Fruit fly (Drosophila melanogaster): ENCODE data around the gene CHOp24.
A peak's percentile ranks its signal among the peaks of the same experiment; 100 is the strongest.

The CHOp24 gene

DNA sequence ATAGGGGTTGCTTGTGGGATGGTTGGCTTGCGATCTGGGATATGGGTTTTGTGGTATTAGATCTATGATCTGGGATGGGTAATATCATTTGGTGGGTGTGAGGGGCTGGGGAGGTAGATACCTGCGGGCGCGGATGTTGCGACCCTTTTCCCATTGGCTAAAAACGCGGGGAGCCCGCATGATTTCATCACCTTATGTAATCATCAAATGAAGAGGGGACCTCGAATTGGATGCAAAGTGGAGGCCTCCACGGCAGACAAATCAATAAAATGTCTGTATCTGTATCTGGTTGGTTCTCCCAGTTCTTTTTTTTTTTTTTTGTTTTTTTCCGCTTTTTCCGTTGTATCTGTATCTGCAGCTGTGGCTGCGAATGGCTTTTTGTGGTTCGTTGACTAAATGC lies 48.3 kb downstream of the CHOp24 start:
- TF ChIP-seq CG11617 (GFP tag; optimal IDR thresholded peaks at IDR 0.05): no peak
- TF ChIP-seq Clk (GFP tag; optimal IDR thresholded peaks at IDR 0.05): no peak
- no peak for TF ChIP-seq cic (GFP tag; optimal IDR thresholded peaks at IDR 0.05)
- TF ChIP-seq toe (GFP tag; optimal IDR thresholded peaks at IDR 0.05): no peak
- TF ChIP-seq CG5204 (GFP tag; optimal IDR thresholded peaks at IDR 0.05): no peak
- no peak for TF ChIP-seq kay (GFP tag; ENCODE audit: borderline replicate concordance)
- no peak for TF ChIP-seq bab1 (GFP tag; optimal IDR thresholded peaks at IDR 0.05)
- TF ChIP-seq Crg-1 (GFP tag; optimal IDR thresholded peaks at IDR 0.05): no peak
- no peak for TF ChIP-seq tj (GFP tag; optimal IDR thresholded peaks at IDR 0.05)
- TF ChIP-seq cnc (optimal IDR thresholded peaks at IDR 0.05): no peak
- no peak for TF ChIP-seq CG7045 (GFP tag; optimal IDR thresholded peaks at IDR 0.05)
- TF ChIP-seq CG7101 (tag; optimal IDR thresholded peaks at IDR 0.05): no peak
- TF ChIP-seq Mnt (GFP tag; optimal IDR thresholded peaks at IDR 0.05): no peak
- TF ChIP-seq pad (GFP tag; optimal IDR thresholded peaks at IDR 0.05): no peak
- TF ChIP-seq ovo (GFP tag; optimal IDR thresholded peaks at IDR 0.05): no peak
- no peak for TF ChIP-seq CG14711 (tag; optimal IDR thresholded peaks at IDR 0.05)
- TF ChIP-seq CG1620 (GFP tag; optimal IDR thresholded peaks at IDR 0.05): no peak
- TF ChIP-seq CG12768 (GFP tag; optimal IDR thresholded peaks at IDR 0.05): no peak

dm6 chrX:4589951-4590771 lies 49.5 kb downstream of the CHOp24 start:
- TF ChIP-seq CG14711 (tag; optimal IDR thresholded peaks at IDR 0.05) (no peak), Clk (GFP tag; optimal IDR thresholded peaks at IDR 0.05) (no peak), tj (GFP tag; optimal IDR thresholded peaks at IDR 0.05) (no peak), CG7045 (GFP tag; optimal IDR thresholded peaks at IDR 0.05) (no peak), cic (GFP tag; optimal IDR thresholded peaks at IDR 0.05) (no peak), cnc (optimal IDR thresholded peaks at IDR 0.05) (no peak), Hr96 (GFP tag; optimal IDR thresholded peaks at IDR 0.05) (no peak), ovo (GFP tag; optimal IDR thresholded peaks at IDR 0.05) (no peak), pad (GFP tag; optimal IDR thresholded peaks at IDR 0.05) (peak; percentile 32), CG7101 (tag; optimal IDR thresholded peaks at IDR 0.05) (peak; percentile 18), CG11617 (GFP tag; optimal IDR thresholded peaks at IDR 0.05) (peak; percentile 3), CG12768 (GFP tag; optimal IDR thresholded peaks at IDR 0.05) (no peak), CG5204 (GFP tag; optimal IDR thresholded peaks at IDR 0.05) (no peak), toe (GFP tag; optimal IDR thresholded peaks at IDR 0.05) (no peak), CG1620 (GFP tag; optimal IDR thresholded peaks at IDR 0.05) (no peak), CG33017 (tag; optimal IDR thresholded peaks at IDR 0.05) (no peak), bab1 (GFP tag; optimal IDR thresholded peaks at IDR 0.05) (peak; percentile 78), Crg-1 (GFP tag; optimal IDR thresholded peaks at IDR 0.05) (no peak), kay (GFP tag; ENCODE audit: borderline replicate concordance) (no peak), Mnt (GFP tag; optimal IDR thresholded peaks at IDR 0.05) (no peak)

DNA sequence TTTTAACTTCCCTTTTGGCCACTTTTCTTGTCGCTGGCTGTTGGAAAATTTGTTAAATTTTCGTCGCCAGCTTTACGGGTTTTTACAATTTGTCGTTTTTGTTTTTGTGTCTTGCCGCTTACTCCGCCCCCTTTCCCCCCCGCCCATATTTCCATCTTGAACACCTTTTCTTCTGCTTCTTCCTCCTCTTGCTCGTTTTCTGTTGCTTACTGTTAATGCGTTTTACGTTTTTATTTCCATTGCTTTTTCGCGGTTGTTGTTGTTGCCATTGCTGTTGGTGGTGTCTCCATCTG lies 50.0 kb downstream of the CHOp24 start:
- TF ChIP-seq CG14711 (tag; optimal IDR thresholded peaks at IDR 0.05): no peak
- no peak for TF ChIP-seq CG7101 (tag; optimal IDR thresholded peaks at IDR 0.05)
- TF ChIP-seq tj (GFP tag; optimal IDR thresholded peaks at IDR 0.05): peak; percentile 55
- TF ChIP-seq bab1 (GFP tag; optimal IDR thresholded peaks at IDR 0.05): peak; percentile 28
- TF ChIP-seq CG7045 (GFP tag; optimal IDR thresholded peaks at IDR 0.05): no peak
